Fruit fly (Drosophila melanogaster) whole organism: ENCODE measurements around the gene mthl15.

Experiments
- CG8478 ChIP-seq: fragments of >200 bp; optimal IDR thresholded peaks from 2 replicates; lab custom pipeline; 2018; ENCODE audit warnings: inconsistent platforms
- Dll ChIP-seq: fragments of >200 bp; optimal IDR thresholded peaks from 2 replicates; lab custom pipeline; 2017
- EcR ChIP-seq, 2 experiments: fragments of >200 bp; optimal IDR thresholded peaks; 2 replicates each; lab custom pipeline; 2017; ENCODE audit warnings: missing biosample characterization in 2 of 2, missing genetic modification characterization in 2 of 2, missing genetic modification reagents in 2 of 2
- pan ChIP-seq: fragments of >200 bp; optimal IDR thresholded peaks from 2 replicates; lab custom pipeline; 2017
- psq ChIP-seq: fragments of >200 bp; optimal IDR thresholded peaks from 2 replicates; lab custom pipeline; 2017
- usp ChIP-seq: fragments of >200 bp; optimal IDR thresholded peaks from 2 replicates; lab custom pipeline; 2017; ENCODE audit warnings: missing biosample characterization, missing genetic modification characterization, mixed read lengths

- TF ChIP-seq CG8478 (lab: Kevin White, UChicago) (no peak), psq (no peak), usp (GFP tag; lab: Kevin White, UChicago) (no peak), Dll (no peak), pan (lab: Kevin White, UChicago) (no peak), EcR (GFP tag; optimal IDR thresholded peaks at IDR 0.05; lab: Kevin White, UChicago) (no peak)
These were observed 5.8 kb downstream of the mthl15 start, which contains the start of gene eEF1delta for dm6 chr2L:10232152-10232816.
